Fruit fly (Drosophila melanogaster) whole organism, adult: ENCODE data around the gene CheB38a.

ENCODE experiments used
- CG12768 ChIP-seq: fragments of 200-800 bp; sonication (Bioruptor generic); optimal IDR thresholded peaks from 2 replicates; lab custom pipeline; 2017; ENCODE audit warnings: missing biosample characterization, missing genetic modification characterization, mild to moderate bottlenecking, moderate library complexity, missing genetic modification reagents
- CG1620 ChIP-seq: fragments of 200-800 bp; sonication (Bioruptor generic); optimal IDR thresholded peaks from 2 replicates; lab custom pipeline; 2016; ENCODE audit warnings: missing biosample characterization, missing genetic modification characterization
- Hr96 ChIP-seq: fragments of 200-800 bp; sonication (Bioruptor generic); optimal IDR thresholded peaks from 2 replicates; lab custom pipeline; 2016; ENCODE audit warnings: missing biosample characterization, missing genetic modification characterization
- kay ChIP-seq: fragments of 200-800 bp; sonication (Bioruptor generic); peaks from one replicate; lab custom pipeline; 2016; ENCODE audit warnings: missing biosample characterization, missing genetic modification characterization, borderline replicate concordance

dm6 chr2L:20792988-20793544 is 25.3 kb downstream of the CheB38a start:
- peak; percentile 62 for TF ChIP-seq CG12768 (GFP tag; lab: Kevin White, UChicago)
- no peak for TF ChIP-seq Hr96
- TF ChIP-seq CG1620 (GFP tag; lab: Kevin White, UChicago) = no peak
- TF ChIP-seq kay (GFP tag; lab: Kevin White, UChicago) = peak; percentile 72
